Worm (Caenorhabditis elegans) whole organism, young adult: ENCODE measurements around the gene alh-12.

Experiments used
- ceh-40 ChIP-seq: fragments of 200-800 bp; sonication (Bioruptor generic); IDR thresholded peaks from 2 replicates; pipeline ENCODE4 v1.3.6; 2022; ENCODE audit warnings: missing genetic modification characterization, missing compliant biosample characterization
- nhr-120 ChIP-seq: fragments of 200-800 bp; sonication (Bioruptor generic); IDR thresholded peaks from 2 replicates; pipeline ENCODE4 v1.3.6; 2022; ENCODE audit warnings: missing genetic modification characterization, missing compliant biosample characterization
- sea-2 ChIP-seq: fragments of 200-800 bp; sonication (Bioruptor generic); IDR thresholded peaks from 2 replicates; pipeline ENCODE4 v1.3.6; 2022; ENCODE audit warnings: missing genetic modification characterization, missing compliant biosample characterization

DNA sequence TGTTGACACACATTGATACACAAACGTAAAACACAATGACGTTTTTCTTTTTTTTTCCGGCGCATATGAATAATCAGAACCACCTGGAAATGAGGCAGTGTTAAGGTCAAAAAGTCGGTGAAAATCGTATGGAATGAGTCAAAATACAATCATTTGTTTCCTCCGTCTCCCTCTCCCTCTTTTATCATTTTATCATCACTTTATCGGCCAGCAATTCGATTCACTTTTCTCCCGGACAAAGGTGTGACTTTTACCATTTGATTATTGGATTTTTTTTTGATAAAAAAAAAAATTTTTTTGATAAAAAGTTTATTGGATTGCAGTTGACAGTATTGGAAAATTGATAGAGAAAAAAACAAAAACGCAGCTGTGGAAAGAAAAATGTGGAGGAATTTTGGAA lies 25.1 kb downstream of the alh-12 start:
- TF ChIP-seq sea-2 (GFP tag; lab: Robert Waterston, UW) = no peak
- no peak for TF ChIP-seq ceh-40 (GFP tag; lab: Robert Waterston, UW)
- TF ChIP-seq nhr-120 (GFP tag; lab: Robert Waterston, UW) = no peak
